Fruit fly (Drosophila melanogaster) whole organism, prepupa: ENCODE measurements around the gene CG3719.

Source experiments
- Blimp-1 ChIP-seq: fragments of 200-800 bp; sonication (Bioruptor generic); optimal IDR thresholded peaks from 3 replicates; lab custom pipeline; 2017; ENCODE audit warnings: missing biosample characterization, missing genetic modification characterization, mild to moderate bottlenecking, moderate library complexity, missing genetic modification reagents
- CG10631 ChIP-seq: fragments of 200-800 bp; sonication (Bioruptor generic); optimal IDR thresholded peaks from 2 replicates; lab custom pipeline; 2016; ENCODE audit warnings: missing biosample characterization, missing genetic modification characterization
- CG11294 ChIP-seq: fragments of 200-800 bp; sonication (Bioruptor generic); IDR thresholded peaks from 2 replicates; pipeline ENCODE4 v1.3.6; 2022; ENCODE audit warnings: missing biosample characterization, missing genetic modification characterization
- CG15336 ChIP-seq: fragments of 200-800 bp; sonication (Bioruptor generic); IDR thresholded peaks from 2 replicates; pipeline ENCODE4 v1.3.6; 2022; ENCODE audit warnings: missing biosample characterization, missing genetic modification characterization
- CG16779 ChIP-seq: fragments of 200-800 bp; sonication (Bioruptor generic); optimal IDR thresholded peaks from 3 replicates; lab custom pipeline; 2017; ENCODE audit warnings: missing biosample characterization, mild to moderate bottlenecking, missing genetic modification characterization
- CG3032 ChIP-seq: fragments of 200-800 bp; optimal IDR thresholded peaks from 2 replicates; lab custom pipeline; 2019; ENCODE audit warnings: missing biosample characterization, mild to moderate bottlenecking, missing genetic modification characterization, moderate library complexity
- CG31627 ChIP-seq: fragments of 200-800 bp; sonication (Bioruptor generic); optimal IDR thresholded peaks from 3 replicates; lab custom pipeline; 2016; ENCODE audit warnings: missing biosample characterization, missing genetic modification characterization
- CG34406 ChIP-seq: fragments of 200-800 bp; sonication (Bioruptor generic); optimal IDR thresholded peaks from 3 replicates; lab custom pipeline; 2016; ENCODE audit warnings: missing biosample characterization, missing genetic modification characterization
- CG4318 ChIP-seq: fragments of 200-800 bp; sonication (Bioruptor generic); optimal IDR thresholded peaks from 3 replicates; lab custom pipeline; 2017; ENCODE audit warnings: missing biosample characterization, mild to moderate bottlenecking, missing genetic modification characterization
- CG6276 ChIP-seq: fragments of 200-800 bp; sonication (Bioruptor generic); optimal IDR thresholded peaks from 2 replicates; lab custom pipeline; 2017; ENCODE audit warnings: missing biosample characterization, mild to moderate bottlenecking, missing genetic modification characterization
- CG6854 ChIP-seq: fragments of 200-800 bp; sonication (Bioruptor generic); optimal IDR thresholded peaks from 2 replicates; lab custom pipeline; 2017; ENCODE audit warnings: missing biosample characterization, mild to moderate bottlenecking, missing genetic modification characterization
- CG7368 ChIP-seq: fragments of 200-800 bp; sonication (Bioruptor generic); optimal IDR thresholded peaks from 3 replicates; lab custom pipeline; 2016; ENCODE audit warnings: missing biosample characterization, missing genetic modification characterization
- CG8119 ChIP-seq: fragments of 200-800 bp; sonication (Bioruptor generic); IDR thresholded peaks from 3 replicates; pipeline ENCODE4 v1.3.6; 2022; ENCODE audit warnings: missing biosample characterization, missing genetic modification characterization
- CG8319 ChIP-seq: fragments of 200-800 bp; sonication (Bioruptor generic); optimal IDR thresholded peaks from 3 replicates; lab custom pipeline; 2016; ENCODE audit warnings: missing biosample characterization, missing genetic modification characterization
- CG9139 ChIP-seq: fragments of 200-800 bp; sonication (Bioruptor generic); optimal IDR thresholded peaks from 3 replicates; lab custom pipeline; 2017; ENCODE audit warnings: missing biosample characterization, mild to moderate bottlenecking, missing genetic modification characterization
- Eip78C ChIP-seq: fragments of 200-800 bp; sonication (Bioruptor generic); peaks from one replicate; lab custom pipeline; 2016; ENCODE audit warnings: missing biosample characterization, missing genetic modification characterization
- Eip93F ChIP-seq: fragments of 200-800 bp; sonication (Bioruptor generic); optimal IDR thresholded peaks from 2 replicates; lab custom pipeline; 2016; ENCODE audit warnings: missing biosample characterization, mild to moderate bottlenecking, missing genetic modification characterization
- Ets96B ChIP-seq: fragments of 200-800 bp; optimal IDR thresholded peaks from 2 replicates; lab custom pipeline; 2019; ENCODE audit warnings: missing biosample characterization, mild to moderate bottlenecking, missing genetic modification characterization, moderate library complexity
- Gug ChIP-seq: fragments of 200-800 bp; sonication (Bioruptor generic); IDR thresholded peaks from 2 replicates; pipeline ENCODE4 v1.3.6; 2022; ENCODE audit warnings: missing biosample characterization, missing genetic modification characterization
- Hr38 ChIP-seq: sonication (Bioruptor generic); optimal IDR thresholded peaks from 2 replicates; lab custom pipeline; 2016; ENCODE audit warnings: missing biosample characterization, missing genetic modification characterization
- Hr39 ChIP-seq: fragments of 200-800 bp; sonication (Bioruptor generic); optimal IDR thresholded peaks from 2 replicates; lab custom pipeline; 2016; ENCODE audit warnings: missing biosample characterization, missing genetic modification characterization
- Lpt ChIP-seq: fragments of 200-800 bp; sonication (Bioruptor generic); optimal IDR thresholded peaks from 3 replicates; lab custom pipeline; 2016; ENCODE audit warnings: missing biosample characterization, missing genetic modification characterization
- Met ChIP-seq: fragments of 200-800 bp; sonication (Bioruptor generic); optimal IDR thresholded peaks from 3 replicates; lab custom pipeline; 2016; ENCODE audit warnings: missing biosample characterization, missing genetic modification characterization
- OdsH ChIP-seq: fragments of 200-800 bp; sonication (Bioruptor generic); optimal IDR thresholded peaks from 3 replicates; lab custom pipeline; 2016; ENCODE audit warnings: missing biosample characterization, missing genetic modification characterization
- Sox102F ChIP-seq: fragments of 200-800 bp; sonication (Bioruptor generic); optimal IDR thresholded peaks from 2 replicates; lab custom pipeline; 2016; ENCODE audit warnings: missing biosample characterization, mild to moderate bottlenecking, missing genetic modification characterization
- Sox14 ChIP-seq: fragments of 200-800 bp; sonication (Bioruptor generic); optimal IDR thresholded peaks from 3 replicates; lab custom pipeline; 2016; ENCODE audit warnings: missing biosample characterization, missing genetic modification characterization
- acj6 ChIP-seq: fragments of 200-800 bp; sonication (Bioruptor generic); optimal IDR thresholded peaks from 3 replicates; lab custom pipeline; 2016; ENCODE audit warnings: missing biosample characterization, missing genetic modification characterization
- cyc ChIP-seq: fragments of 200-800 bp; sonication (Bioruptor generic); optimal IDR thresholded peaks from 3 replicates; lab custom pipeline; 2016; ENCODE audit warnings: missing biosample characterization, missing genetic modification characterization
- eg ChIP-seq: fragments of 200-800 bp; sonication (Bioruptor generic); IDR thresholded peaks from 3 replicates; pipeline ENCODE4 v1.3.6; 2022; ENCODE audit warnings: missing biosample characterization, missing genetic modification characterization
- esn ChIP-seq: fragments of 200-800 bp; sonication (Bioruptor generic); optimal IDR thresholded peaks from 2 replicates; lab custom pipeline; 2016; ENCODE audit warnings: missing biosample characterization, mild to moderate bottlenecking, missing genetic modification characterization, moderate library complexity
- fd85E ChIP-seq: fragments of 200-800 bp; sonication (Bioruptor generic); optimal IDR thresholded peaks from 3 replicates; lab custom pipeline; 2016; ENCODE audit warnings: missing biosample characterization, missing genetic modification characterization
- pdm3 ChIP-seq: fragments of 200-800 bp; sonication (Bioruptor generic); optimal IDR thresholded peaks from 3 replicates; lab custom pipeline; 2016; ENCODE audit warnings: missing biosample characterization, missing genetic modification characterization
- salr ChIP-seq, 2 experiments: fragments of 200-800 bp; sonication (Bioruptor generic); optimal IDR thresholded peaks; 3 replicates each; lab custom pipeline; 2016 to 2018; ENCODE audit warnings: missing biosample characterization in 2 of 2, missing genetic modification characterization in 2 of 2, mild to moderate bottlenecking in 1 of 2
- topi ChIP-seq: fragments of 200-800 bp; sonication (Bioruptor generic); optimal IDR thresholded peaks from 3 replicates; lab custom pipeline; 2016; ENCODE audit warnings: missing biosample characterization, missing genetic modification characterization
- vri ChIP-seq: fragments of 200-800 bp; sonication (Bioruptor generic); optimal IDR thresholded peaks from 3 replicates; lab custom pipeline; 2016; ENCODE audit warnings: missing biosample characterization, mild to moderate bottlenecking, missing genetic modification characterization

The CG3719 gene

DNA sequence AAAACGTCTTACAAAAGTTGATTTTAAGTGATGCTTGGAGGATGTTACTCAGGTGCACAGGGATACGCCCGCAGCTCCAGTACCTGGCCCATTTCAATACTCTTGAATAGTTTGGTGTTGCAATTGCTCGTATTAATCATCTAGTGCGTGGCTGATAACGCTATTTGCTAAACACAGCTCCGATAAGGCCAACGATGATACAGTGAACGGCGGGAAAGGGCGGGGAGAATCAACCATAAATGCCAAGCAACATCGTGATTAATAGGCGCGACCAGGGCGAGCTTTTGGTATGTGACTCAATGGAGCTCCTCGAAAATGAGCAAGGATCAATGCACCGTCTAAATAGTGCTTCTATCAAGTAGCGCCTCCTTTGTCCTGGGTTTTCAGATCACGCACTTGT is 33.4 kb downstream of the CG3719 start:
- TF ChIP-seq Hr39 (GFP tag; lab: Kevin White, UChicago) = no peak
- no peak for TF ChIP-seq Met (GFP tag; lab: Kevin White, UChicago)
- TF ChIP-seq CG8319 (GFP tag; lab: Kevin White, UChicago) = no peak
- TF ChIP-seq Blimp-1 (GFP tag; lab: Kevin White, UChicago) = no peak
- TF ChIP-seq fd85E (GFP tag; lab: Kevin White, UChicago) = no peak
- no peak for TF ChIP-seq salr (GFP tag; optimal IDR thresholded peaks at IDR 0.05; lab: Kevin White, UChicago)
- no peak for TF ChIP-seq CG9139 (GFP tag; lab: Kevin White, UChicago)
- no peak for TF ChIP-seq Sox102F (GFP tag; lab: Kevin White, UChicago)
- TF ChIP-seq Lpt (GFP tag; lab: Kevin White, UChicago) = no peak
- no peak for TF ChIP-seq Eip93F
- TF ChIP-seq CG6854 (GFP tag; lab: Kevin White, UChicago) = no peak
- TF ChIP-seq CG16779 = no peak
- no peak for TF ChIP-seq CG8119
- TF ChIP-seq CG11294 = no peak

DNA sequence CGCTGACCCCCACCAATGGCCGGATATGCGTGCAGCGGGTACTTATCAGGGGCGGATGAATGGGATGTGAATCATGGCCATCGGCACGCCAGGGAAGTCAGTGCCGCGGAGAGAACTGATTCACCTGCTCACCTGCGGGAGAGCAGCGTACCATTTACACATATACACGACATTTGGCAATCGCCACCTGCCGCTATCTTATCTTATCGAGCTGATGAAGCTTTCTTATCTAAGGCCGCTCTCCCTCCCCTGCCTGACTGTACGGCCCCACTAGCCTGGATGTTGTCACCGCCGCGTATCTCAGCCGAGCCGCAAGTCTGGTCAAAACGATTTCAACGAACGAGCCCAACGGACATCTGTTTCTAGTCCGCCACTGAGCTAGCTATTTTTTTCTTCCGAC is 34.0 kb downstream of the CG3719 start, which contains the start of gene Tsp2A:
Gene Tsp2A (plus strand): TSS at position 298 of the 400 bp plus-strand sequence.
- TF ChIP-seq CG10631 (GFP tag; lab: Kevin White, UChicago) (no peak), vri (GFP tag; lab: Kevin White, UChicago) (peak; percentile 96), Hr38 (GFP tag; lab: Kevin White, UChicago) (no peak)

dm6 chrX:1341944-1342392 is 38.3 kb downstream of the CG3719 start, which contains the start of gene Naa30A:
Naa30A (plus strand) TSS chrX:1342106.
- peak; percentile 12 for TF ChIP-seq esn
- no peak for TF ChIP-seq Hr39 (GFP tag; lab: Kevin White, UChicago)
- TF ChIP-seq topi = peak; percentile 11
- TF ChIP-seq CG15336 (GFP tag; lab: Robert Waterston, UW) = no peak
- peak; percentile 11 for TF ChIP-seq Sox102F (GFP tag; lab: Kevin White, UChicago)
- no peak for TF ChIP-seq CG7368 (GFP tag; lab: Kevin White, UChicago)
- TF ChIP-seq Eip78C = peak; percentile 77
- TF ChIP-seq CG4318 = no peak
- no peak for TF ChIP-seq CG8319 (GFP tag; lab: Kevin White, UChicago)
- TF ChIP-seq Sox14 (GFP tag; lab: Kevin White, UChicago) = peak; percentile 42
- TF ChIP-seq cyc = no peak
- TF ChIP-seq Lpt (GFP tag; lab: Kevin White, UChicago) = no peak
- TF ChIP-seq Gug (GFP tag; lab: Robert Waterston, UW) = no peak
- no peak for TF ChIP-seq CG34406 (GFP tag; lab: Kevin White, UChicago)
- no peak for TF ChIP-seq CG10631 (GFP tag; lab: Kevin White, UChicago)
- TF ChIP-seq OdsH = no peak
- no peak for TF ChIP-seq pdm3 (GFP tag; lab: Kevin White, UChicago)
- TF ChIP-seq CG6854 (GFP tag; lab: Kevin White, UChicago) = no peak
- no peak for TF ChIP-seq vri (GFP tag; lab: Kevin White, UChicago)

dm6 chrX:1341528-1341927 is 38.8 kb downstream of the CG3719 start, which contains the start of gene CG11409:
CG11409 (minus strand) TSS chrX:1341587.
- no peak for TF ChIP-seq eg
- no peak for TF ChIP-seq CG6276 (GFP tag; lab: Kevin White, UChicago)
- peak; percentile 36 for TF ChIP-seq Hr39 (GFP tag; lab: Kevin White, UChicago)
- peak; percentile 30 for TF ChIP-seq CG31627 (GFP tag; lab: Kevin White, UChicago)
- TF ChIP-seq cyc = peak; percentile 5
- TF ChIP-seq esn = peak; percentile 37
- no peak for TF ChIP-seq Lpt (GFP tag; lab: Kevin White, UChicago)
- no peak for TF ChIP-seq CG7368 (GFP tag; lab: Kevin White, UChicago)
- no peak for TF ChIP-seq Ets96B (tag; lab: Kevin White, UChicago)
- TF ChIP-seq CG3032 (tag; lab: Kevin White, UChicago) = peak; percentile 2
- TF ChIP-seq vri (GFP tag; lab: Kevin White, UChicago) = no peak
- no peak for TF ChIP-seq CG8119
- peak; percentile 28 for TF ChIP-seq acj6 (GFP tag; lab: Kevin White, UChicago)
